Fruit fly (Drosophila melanogaster) whole organism, embryonic: Measurements from ENCODE around the gene CG46303.
A peak's percentile ranks its signal among the peaks of the same experiment; 100 is the strongest.

Source experiments
- NK7.1 ChIP-seq: fragments of 200-800 bp; sonication (Bioruptor generic); optimal IDR thresholded peaks from 3 replicates; lab custom pipeline; 2016; ENCODE audit warnings: missing biosample characterization, missing genetic modification characterization
- Ptx1 ChIP-seq: fragments of 200-800 bp; sonication (Bioruptor generic); IDR thresholded peaks from 2 replicates; pipeline ENCODE4 v1.3.6; 2022; ENCODE audit warnings: missing biosample characterization, missing genetic modification characterization
- nerfin-2 ChIP-seq: fragments of 200-800 bp; sonication (Bioruptor generic); IDR thresholded peaks from 2 replicates; pipeline ENCODE4 v1.3.6; 2022; ENCODE audit warnings: missing biosample characterization, missing genetic modification characterization; ENCODE audit not compliant: partially characterized antibody

CG46303 gene

dm6 chr3R:5871393-5871792 is 49.6 kb downstream of the CG46303 start (continued):
- TF ChIP-seq nerfin-2 (GFP tag; lab: Robert Waterston, UW) (no peak), NK7.1 (no peak), Ptx1 (GFP tag; lab: Robert Waterston, UW) (0 out of 2 replicates have a peak, but pooled peaks have one; percentile 20)
